Worm (Caenorhabditis elegans): ENCODE results near the gene nekl-4.

ce11 chrIII:5464850-5465249 lies 52.5 kb downstream of the nekl-4 start:
- peak; percentile 5 for TF ChIP-seq nhr-28 (tag; optimal IDR thresholded peaks at IDR 0.05)
- no peak for TF ChIP-seq fkh-10 (GFP tag; optimal IDR thresholded peaks at IDR 0.05)
- no peak for TF ChIP-seq zag-1 (tag; optimal IDR thresholded peaks at IDR 0.05)
- no peak for TF ChIP-seq ama-1 (optimal IDR thresholded peaks at IDR 0.05)
- no peak for TF ChIP-seq Y48G9A.11 (GFP tag; IDR thresholded peaks at IDR 0.05)
- TF ChIP-seq unc-39 (tag; optimal IDR thresholded peaks at IDR 0.05), result no peak
- no peak for TF ChIP-seq tag-97 (GFP tag; IDR thresholded peaks at IDR 0.05)
- TF ChIP-seq daf-16 (GFP tag; optimal IDR thresholded peaks at IDR 0.05), result no peak
- no peak for TF ChIP-seq daf-16 (tag; optimal IDR thresholded peaks at IDR 0.05)
- TF ChIP-seq nhr-237 (tag; optimal IDR thresholded peaks at IDR 0.05), result no peak
- peak in 1 of 2 experiments; percentile 10 for TF ChIP-seq mdl-1 (tag; optimal IDR thresholded peaks at IDR 0.05)

All from whole organism, L4 larva.